Fruit fly (Drosophila melanogaster) whole organism, wandering third instar larva: ENCODE results near the gene CAH3.

ENCODE experiments used
- Abd-B ChIP-seq: fragments of >200 bp; optimal IDR thresholded peaks from 2 replicates; lab custom pipeline; 2017; ENCODE audit warnings: missing biosample characterization, missing genetic modification characterization
- CG32264 ChIP-seq: fragments of 200-800 bp; sonication (Bioruptor generic); optimal IDR thresholded peaks from 2 replicates; lab custom pipeline; 2016; ENCODE audit warnings: missing biosample characterization, missing genetic modification characterization
- CG9705 ChIP-seq: fragments of 200-800 bp; sonication (Bioruptor generic); optimal IDR thresholded peaks from 2 replicates; lab custom pipeline; 2018; ENCODE audit warnings: missing biosample characterization, mild to moderate bottlenecking, missing genetic modification characterization
- CrebA ChIP-seq: fragments of 200-800 bp; sonication (Bioruptor generic); optimal IDR thresholded peaks from 2 replicates; lab custom pipeline; 2016; ENCODE audit warnings: missing biosample characterization, mild to moderate bottlenecking, missing genetic modification characterization, borderline replicate concordance
- Dfd ChIP-seq: fragments of >200 bp; optimal IDR thresholded peaks from 2 replicates; lab custom pipeline; 2017; ENCODE audit warnings: missing biosample characterization, missing genetic modification characterization
- Dif ChIP-seq: fragments of 200-275, 200-300 bp; sonication (Bioruptor generic); optimal IDR thresholded peaks from 2 replicates; lab custom pipeline; 2018; ENCODE audit warnings: missing biosample characterization, missing genetic modification characterization; ENCODE audit not compliant: partially characterized antibody
- GATAd ChIP-seq: sonication (Bioruptor generic); optimal IDR thresholded peaks from 2 replicates; lab custom pipeline; 2016; ENCODE audit warnings: missing biosample characterization, missing genetic modification characterization
- HLH106 ChIP-seq: fragments of 200-800 bp; optimal IDR thresholded peaks from 3 replicates; lab custom pipeline; 2019; ENCODE audit warnings: missing biosample characterization, mild to moderate bottlenecking, missing genetic modification characterization, moderate library complexity
- Hnf4 ChIP-seq: fragments of 200-800 bp; sonication (Bioruptor generic); optimal IDR thresholded peaks from 2 replicates; lab custom pipeline; 2016; ENCODE audit warnings: missing biosample characterization, mild to moderate bottlenecking, missing genetic modification characterization
- Hr78 ChIP-seq: fragments of >200 bp; optimal IDR thresholded peaks from 2 replicates; lab custom pipeline; 2017; ENCODE audit warnings: missing biosample characterization, missing genetic modification characterization
- Hr83 ChIP-seq: fragments of 200-300 bp; sonication (Bioruptor generic); optimal IDR thresholded peaks from 2 replicates; lab custom pipeline; 2016; ENCODE audit warnings: missing biosample characterization, mild to moderate bottlenecking, missing genetic modification characterization, moderate library complexity; ENCODE audit not compliant: poor library complexity, severe bottlenecking
- Jra ChIP-seq: sonication (Bioruptor generic); optimal IDR thresholded peaks from 2 replicates; lab custom pipeline; 2016; ENCODE audit warnings: missing biosample characterization, missing genetic modification characterization
- Mio ChIP-seq: sonication (Bioruptor generic); optimal IDR thresholded peaks from 2 replicates; lab custom pipeline; 2016; ENCODE audit warnings: missing biosample characterization, missing genetic modification characterization
- Myc ChIP-seq: fragments of >200 bp; optimal IDR thresholded peaks from 2 replicates; lab custom pipeline; 2017
- N ChIP-seq: fragments of >200 bp; optimal IDR thresholded peaks from 2 replicates; lab custom pipeline; 2018; ENCODE audit warnings: missing biosample characterization, missing external identifiers, missing genetic modification characterization
- OdsH ChIP-seq: fragments of 200-800 bp; sonication (Bioruptor generic); optimal IDR thresholded peaks from 2 replicates; lab custom pipeline; 2016; ENCODE audit warnings: missing biosample characterization, mild to moderate bottlenecking, missing genetic modification characterization
- Rel ChIP-seq, 2 experiments: fragments of 200-800 bp; sonication (Bioruptor generic) in 1 of 2; optimal IDR thresholded peaks; 2 replicates in 1 of 2; 3 replicates in 1 of 2; lab custom pipeline; 2016 to 2019; ENCODE audit warnings: mild to moderate bottlenecking in 2 of 2, missing biosample characterization in 2 of 2, missing genetic modification characterization in 2 of 2, moderate library complexity in 1 of 2
- Sp1 ChIP-seq: fragments of 200-800 bp; sonication (Bioruptor generic); optimal IDR thresholded peaks from 3 replicates; lab custom pipeline; 2019; ENCODE audit warnings: missing biosample characterization, mild to moderate bottlenecking, missing genetic modification characterization, moderate library complexity
- Vsx2 ChIP-seq: fragments of 200-300, 225-300 bp; sonication (Bioruptor generic); optimal IDR thresholded peaks from 2 replicates; lab custom pipeline; 2018; ENCODE audit warnings: missing biosample characterization, missing genetic modification characterization; ENCODE audit not compliant: partially characterized antibody
- br ChIP-seq: fragments of 200-800 bp; sonication (Bioruptor generic); optimal IDR thresholded peaks from 2 replicates; lab custom pipeline; 2016; ENCODE audit warnings: missing biosample characterization, missing genetic modification characterization
- brk ChIP-seq: fragments of 200-800 bp; sonication (Bioruptor generic); optimal IDR thresholded peaks from 2 replicates; lab custom pipeline; 2016; ENCODE audit warnings: missing biosample characterization, mild to moderate bottlenecking, missing genetic modification characterization
- dl ChIP-seq, 2 experiments: fragments of 175-275, 200-275 bp in 1 of 2; fragments of 200-275 bp in 1 of 2; sonication (Bioruptor generic); optimal IDR thresholded peaks; lab custom pipeline; 2018; ENCODE audit warnings: mild to moderate bottlenecking in 2 of 2, missing biosample characterization in 2 of 2, missing genetic modification characterization in 2 of 2, moderate library complexity in 2 of 2; ENCODE audit not compliant: partially characterized antibody in 2 of 2, insufficient read depth in 1 of 2
- dmrt93B ChIP-seq: fragments of 200-800 bp; sonication (Bioruptor generic); optimal IDR thresholded peaks from 2 replicates; lab custom pipeline; 2018; ENCODE audit warnings: missing biosample characterization, mild to moderate bottlenecking, missing genetic modification characterization
- dsf ChIP-seq: sonication (Bioruptor generic); optimal IDR thresholded peaks from 2 replicates; lab custom pipeline; 2016; ENCODE audit warnings: missing biosample characterization, missing genetic modification characterization, borderline replicate concordance
- ey ChIP-seq: fragments of 200-800 bp; sonication (Bioruptor generic); optimal IDR thresholded peaks from 2 replicates; lab custom pipeline; 2016; ENCODE audit warnings: missing biosample characterization, missing genetic modification characterization
- foxo ChIP-seq, 2 experiments: fragments of 200-800 bp; sonication (Bioruptor generic); optimal IDR thresholded peaks; 2 replicates in 1 of 2; 3 replicates in 1 of 2; lab custom pipeline; 2016 to 2017; ENCODE audit warnings: missing biosample characterization in 2 of 2, missing genetic modification characterization in 2 of 2
- fru ChIP-seq: fragments of 200-800 bp; sonication (Bioruptor generic); optimal IDR thresholded peaks from 3 replicates; lab custom pipeline; 2016; ENCODE audit warnings: missing biosample characterization, mild to moderate bottlenecking, missing genetic modification characterization
- h ChIP-seq: fragments of 200-800 bp; sonication (Bioruptor generic); optimal IDR thresholded peaks from 3 replicates; lab custom pipeline; 2016; ENCODE audit warnings: missing biosample characterization, mild to moderate bottlenecking, missing genetic modification characterization
- jim ChIP-seq: fragments of 175-275, 200-325 bp; sonication (Bioruptor generic); optimal IDR thresholded peaks from 2 replicates; lab custom pipeline; 2016; ENCODE audit warnings: missing biosample characterization, mild to moderate bottlenecking, missing genetic modification characterization
- lola ChIP-seq: fragments of >200 bp; optimal IDR thresholded peaks from 2 replicates; lab custom pipeline; 2017; ENCODE audit warnings: missing biosample characterization, missing genetic modification characterization
- pan ChIP-seq: fragments of >200 bp; optimal IDR thresholded peaks from 2 replicates; lab custom pipeline; 2017
- psq ChIP-seq: fragments of 200-800 bp; sonication (Bioruptor generic); optimal IDR thresholded peaks from 3 replicates; lab custom pipeline; 2017; ENCODE audit warnings: missing biosample characterization, mild to moderate bottlenecking, missing genetic modification characterization, moderate library complexity
- rgr ChIP-seq: fragments of 200-800 bp; sonication (Bioruptor generic); optimal IDR thresholded peaks from 3 replicates; lab custom pipeline; 2016; ENCODE audit warnings: missing biosample characterization, mild to moderate bottlenecking, missing genetic modification characterization
- sage ChIP-seq: fragments of 200-800 bp; sonication (Bioruptor generic); optimal IDR thresholded peaks from 2 replicates; lab custom pipeline; 2016; ENCODE audit warnings: missing biosample characterization, mild to moderate bottlenecking, missing genetic modification characterization
- sv ChIP-seq: fragments of 200-800 bp; sonication (Bioruptor generic); optimal IDR thresholded peaks from 3 replicates; lab custom pipeline; 2016; ENCODE audit warnings: missing biosample characterization, missing genetic modification characterization
- tai ChIP-seq: sonication (Bioruptor generic); optimal IDR thresholded peaks from 2 replicates; lab custom pipeline; 2016; ENCODE audit warnings: missing biosample characterization, missing genetic modification characterization
- usp ChIP-seq: fragments of >200 bp; optimal IDR thresholded peaks from 2 replicates; lab custom pipeline; 2017; ENCODE audit warnings: missing biosample characterization, missing genetic modification characterization
- woc ChIP-seq: sonication (Bioruptor generic); optimal IDR thresholded peaks from 2 replicates; lab custom pipeline; 2016; ENCODE audit warnings: missing biosample characterization, mild to moderate bottlenecking, missing genetic modification characterization

Gene CAH3

DNA sequence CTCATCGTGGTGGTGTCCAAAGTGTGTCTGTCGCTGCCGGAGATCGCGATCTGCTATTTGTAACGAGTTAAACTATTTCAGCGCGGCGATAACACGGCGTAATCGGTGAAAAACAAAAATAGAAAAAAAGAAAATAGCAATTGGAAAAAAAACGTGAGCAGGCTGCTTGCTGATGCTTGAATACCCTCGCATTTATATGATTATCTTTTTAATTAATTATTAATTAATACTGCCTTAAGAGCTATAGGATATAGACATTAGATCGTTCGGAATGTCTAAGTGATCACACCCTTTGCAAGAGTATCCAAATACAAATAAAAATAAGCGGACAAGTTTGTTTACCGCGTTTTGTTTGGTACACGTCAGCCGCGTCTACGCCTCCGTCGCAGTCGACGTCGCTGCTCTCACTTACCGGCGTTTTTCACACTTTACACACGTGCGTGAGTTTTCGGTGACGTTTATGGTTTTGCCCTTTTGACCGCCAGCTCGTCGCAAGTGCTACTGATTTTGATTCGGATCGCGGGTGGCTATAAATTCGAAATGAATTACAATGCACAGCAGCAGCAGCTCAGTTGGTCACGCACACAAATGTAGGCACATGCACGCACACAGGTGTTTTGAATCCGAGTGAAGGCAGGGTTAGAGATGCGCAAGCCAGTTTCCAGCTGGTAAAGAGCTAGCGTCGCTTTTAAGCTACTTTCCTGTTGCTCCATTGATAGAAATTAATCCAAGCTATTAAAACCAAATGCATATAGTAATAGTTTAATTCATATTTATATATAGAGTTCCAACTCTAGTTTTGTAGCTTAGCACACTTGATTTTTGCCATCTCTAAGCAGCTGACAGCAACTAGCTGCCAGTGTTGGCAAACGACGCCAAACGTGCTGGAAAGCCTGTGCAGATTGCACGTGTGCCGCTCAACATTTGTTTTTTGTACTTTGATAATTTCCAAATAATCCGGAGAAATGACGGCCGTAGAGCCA, 33.3 kb downstream of the CAH3 start, which contains the start of the genes CG2004 and CG1785:
TSS of gene CG2004 (minus strand) at position 861 of the 983 bp plus-strand sequence.
TSS of gene CG1785 (plus strand) at position 873 of the 983 bp plus-strand sequence.
- TF ChIP-seq Dfd (no peak), HLH106 (peak; percentile 93), CG32264 (GFP tag; lab: Kevin White, UChicago) (peak; percentile 42), tai (GFP tag; lab: Kevin White, UChicago) (no peak), h (peak; percentile 95), woc (GFP tag; lab: Kevin White, UChicago) (peak; percentile 80), psq (GFP tag; lab: Kevin White, UChicago) (peak; percentile 89), N (GFP tag; lab: Kevin White, UChicago) (no peak), rgr (GFP tag; lab: Kevin White, UChicago) (peak; percentile 94), Hnf4 (GFP tag; lab: Kevin White, UChicago) (peak; percentile 92), Myc (lab: Kevin White, UChicago) (peak; percentile 88), Hr83 (GFP tag; lab: Kevin White, UChicago) (no peak), Mio (no peak), foxo (GFP tag; optimal IDR thresholded peaks at IDR 0.05; lab: Kevin White, UChicago) (peak in 1 of 2 experiments; percentile 96), Jra (peak; percentile 86), usp (GFP tag; lab: Kevin White, UChicago) (no peak), Dif (GFP tag; lab: Kevin White, UChicago) (no peak), GATAd (GFP tag; lab: Kevin White, UChicago) (peak; percentile 88), sage (peak; percentile 84), dmrt93B (GFP tag; lab: Kevin White, UChicago) (peak; percentile 87), dl (GFP tag; optimal IDR thresholded peaks at IDR 0.05; lab: Kevin White, UChicago; ENCODE audit: insufficient read depth in 1 of 2, partially characterized antibody in 2 of 2) (no peak), pan (lab: Kevin White, UChicago) (no peak), sv (GFP tag; lab: Kevin White, UChicago) (peak; percentile 93), fru (GFP tag; lab: Kevin White, UChicago) (peak; percentile 94), jim (GFP tag; lab: Kevin White, UChicago) (no peak), CrebA (GFP tag; lab: Kevin White, UChicago) (no peak), Sp1 (GFP tag; lab: Kevin White, UChicago) (peak; percentile 87), dsf (GFP tag; lab: Kevin White, UChicago) (peak; percentile 81), brk (GFP tag; lab: Kevin White, UChicago) (no peak), Rel (GFP tag; optimal IDR thresholded peaks at IDR 0.05; lab: Kevin White, UChicago) (no peak), Rel (tag; optimal IDR thresholded peaks at IDR 0.05; lab: Kevin White, UChicago) (peak; percentile 70), ey (GFP tag; lab: Kevin White, UChicago) (peak; percentile 90), Hr78 (GFP tag; lab: Kevin White, UChicago) (no peak), OdsH (peak; percentile 91), lola (GFP tag; lab: Kevin White, UChicago) (no peak), br (GFP tag; lab: Kevin White, UChicago) (peak; percentile 90), Vsx2 (GFP tag; lab: Kevin White, UChicago) (no peak), Abd-B (GFP tag; lab: Kevin White, UChicago) (no peak), CG9705 (GFP tag; lab: Kevin White, UChicago) (peak; percentile 87)

DNA sequence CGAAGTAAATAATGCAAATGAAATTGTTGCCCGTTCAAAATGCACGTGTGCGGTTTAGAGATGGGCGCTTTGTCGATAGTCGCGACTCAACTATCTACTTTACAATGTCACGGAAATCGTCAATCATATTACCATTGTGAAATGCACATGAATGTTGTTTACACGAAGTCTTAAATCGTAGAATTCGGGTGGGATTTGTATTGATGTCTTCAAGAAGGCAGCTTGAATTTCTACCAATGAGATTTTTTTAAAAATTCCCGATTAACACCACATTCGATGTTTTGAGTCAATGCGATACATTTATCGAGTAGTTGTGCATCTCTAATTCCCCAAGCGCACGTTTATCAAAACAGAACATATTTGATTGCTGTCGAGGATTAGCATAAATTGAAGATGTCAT, 39.2 kb downstream of the CAH3 start, which contains the start of gene CG1789:
TSS of gene CG1789 (plus strand) at position 308 of the 400 bp plus-strand sequence.
- TF ChIP-seq psq (GFP tag; lab: Kevin White, UChicago) (no peak), Myc (lab: Kevin White, UChicago) (peak; percentile 36), lola (GFP tag; lab: Kevin White, UChicago) (no peak), foxo (GFP tag; optimal IDR thresholded peaks at IDR 0.05; lab: Kevin White, UChicago) (peak in 1 of 2 experiments; percentile 30), Jra (no peak), CG9705 (GFP tag; lab: Kevin White, UChicago) (no peak), HLH106 (peak; percentile 17), ey (GFP tag; lab: Kevin White, UChicago) (peak; percentile 6), Hr78 (GFP tag; lab: Kevin White, UChicago) (no peak), Vsx2 (GFP tag; lab: Kevin White, UChicago) (no peak), rgr (GFP tag; lab: Kevin White, UChicago) (peak; percentile 36), Sp1 (GFP tag; lab: Kevin White, UChicago) (peak; percentile 36), fru (GFP tag; lab: Kevin White, UChicago) (peak; percentile 45), woc (GFP tag; lab: Kevin White, UChicago) (peak; percentile 5)
